Fruit fly (Drosophila melanogaster) whole organism, wandering third instar larva: ENCODE data around the gene brat.

Experiments used
- Abd-B ChIP-seq: fragments of >200 bp; optimal IDR thresholded peaks from 2 replicates; lab custom pipeline; 2017; ENCODE audit warnings: missing biosample characterization, missing genetic modification characterization
- CG32264 ChIP-seq: fragments of 200-800 bp; sonication (Bioruptor generic); optimal IDR thresholded peaks from 2 replicates; lab custom pipeline; 2016; ENCODE audit warnings: missing biosample characterization, missing genetic modification characterization
- CG9705 ChIP-seq: fragments of 200-800 bp; sonication (Bioruptor generic); optimal IDR thresholded peaks from 2 replicates; lab custom pipeline; 2018; ENCODE audit warnings: missing biosample characterization, mild to moderate bottlenecking, missing genetic modification characterization
- CrebA ChIP-seq: fragments of 200-800 bp; sonication (Bioruptor generic); optimal IDR thresholded peaks from 2 replicates; lab custom pipeline; 2016; ENCODE audit warnings: missing biosample characterization, mild to moderate bottlenecking, missing genetic modification characterization, borderline replicate concordance
- Dfd ChIP-seq: fragments of >200 bp; optimal IDR thresholded peaks from 2 replicates; lab custom pipeline; 2017; ENCODE audit warnings: missing biosample characterization, missing genetic modification characterization
- Dif ChIP-seq: fragments of 200-275, 200-300 bp; sonication (Bioruptor generic); optimal IDR thresholded peaks from 2 replicates; lab custom pipeline; 2018; ENCODE audit warnings: missing biosample characterization, missing genetic modification characterization; ENCODE audit not compliant: partially characterized antibody
- GATAd ChIP-seq: sonication (Bioruptor generic); optimal IDR thresholded peaks from 2 replicates; lab custom pipeline; 2016; ENCODE audit warnings: missing biosample characterization, missing genetic modification characterization
- HLH106 ChIP-seq: fragments of 200-800 bp; optimal IDR thresholded peaks from 3 replicates; lab custom pipeline; 2019; ENCODE audit warnings: missing biosample characterization, mild to moderate bottlenecking, missing genetic modification characterization, moderate library complexity
- Hnf4 ChIP-seq: fragments of 200-800 bp; sonication (Bioruptor generic); optimal IDR thresholded peaks from 2 replicates; lab custom pipeline; 2016; ENCODE audit warnings: missing biosample characterization, mild to moderate bottlenecking, missing genetic modification characterization
- Hr78 ChIP-seq: fragments of >200 bp; optimal IDR thresholded peaks from 2 replicates; lab custom pipeline; 2017; ENCODE audit warnings: missing biosample characterization, missing genetic modification characterization
- Hr83 ChIP-seq: fragments of 200-300 bp; sonication (Bioruptor generic); optimal IDR thresholded peaks from 2 replicates; lab custom pipeline; 2016; ENCODE audit warnings: missing biosample characterization, mild to moderate bottlenecking, missing genetic modification characterization, moderate library complexity; ENCODE audit not compliant: poor library complexity, severe bottlenecking
- Jra ChIP-seq: sonication (Bioruptor generic); optimal IDR thresholded peaks from 2 replicates; lab custom pipeline; 2016; ENCODE audit warnings: missing biosample characterization, missing genetic modification characterization
- Mio ChIP-seq: sonication (Bioruptor generic); optimal IDR thresholded peaks from 2 replicates; lab custom pipeline; 2016; ENCODE audit warnings: missing biosample characterization, missing genetic modification characterization
- Myc ChIP-seq: fragments of >200 bp; optimal IDR thresholded peaks from 2 replicates; lab custom pipeline; 2017
- N ChIP-seq: fragments of >200 bp; optimal IDR thresholded peaks from 2 replicates; lab custom pipeline; 2018; ENCODE audit warnings: missing biosample characterization, missing external identifiers, missing genetic modification characterization
- OdsH ChIP-seq: fragments of 200-800 bp; sonication (Bioruptor generic); optimal IDR thresholded peaks from 2 replicates; lab custom pipeline; 2016; ENCODE audit warnings: missing biosample characterization, mild to moderate bottlenecking, missing genetic modification characterization
- Rel ChIP-seq, 2 experiments: fragments of 200-800 bp; sonication (Bioruptor generic) in 1 of 2; optimal IDR thresholded peaks; 2 replicates in 1 of 2; 3 replicates in 1 of 2; lab custom pipeline; 2016 to 2019; ENCODE audit warnings: mild to moderate bottlenecking in 2 of 2, missing biosample characterization in 2 of 2, missing genetic modification characterization in 2 of 2, moderate library complexity in 1 of 2
- Sp1 ChIP-seq: fragments of 200-800 bp; sonication (Bioruptor generic); optimal IDR thresholded peaks from 3 replicates; lab custom pipeline; 2019; ENCODE audit warnings: missing biosample characterization, mild to moderate bottlenecking, missing genetic modification characterization, moderate library complexity
- Vsx2 ChIP-seq: fragments of 200-300, 225-300 bp; sonication (Bioruptor generic); optimal IDR thresholded peaks from 2 replicates; lab custom pipeline; 2018; ENCODE audit warnings: missing biosample characterization, missing genetic modification characterization; ENCODE audit not compliant: partially characterized antibody
- br ChIP-seq: fragments of 200-800 bp; sonication (Bioruptor generic); optimal IDR thresholded peaks from 2 replicates; lab custom pipeline; 2016; ENCODE audit warnings: missing biosample characterization, missing genetic modification characterization
- brk ChIP-seq: fragments of 200-800 bp; sonication (Bioruptor generic); optimal IDR thresholded peaks from 2 replicates; lab custom pipeline; 2016; ENCODE audit warnings: missing biosample characterization, mild to moderate bottlenecking, missing genetic modification characterization
- dl ChIP-seq, 2 experiments: fragments of 175-275, 200-275 bp in 1 of 2; fragments of 200-275 bp in 1 of 2; sonication (Bioruptor generic); optimal IDR thresholded peaks; lab custom pipeline; 2018; ENCODE audit warnings: mild to moderate bottlenecking in 2 of 2, missing biosample characterization in 2 of 2, missing genetic modification characterization in 2 of 2, moderate library complexity in 2 of 2; ENCODE audit not compliant: partially characterized antibody in 2 of 2, insufficient read depth in 1 of 2
- dmrt93B ChIP-seq: fragments of 200-800 bp; sonication (Bioruptor generic); optimal IDR thresholded peaks from 2 replicates; lab custom pipeline; 2018; ENCODE audit warnings: missing biosample characterization, mild to moderate bottlenecking, missing genetic modification characterization
- dsf ChIP-seq: sonication (Bioruptor generic); optimal IDR thresholded peaks from 2 replicates; lab custom pipeline; 2016; ENCODE audit warnings: missing biosample characterization, missing genetic modification characterization, borderline replicate concordance
- ey ChIP-seq: fragments of 200-800 bp; sonication (Bioruptor generic); optimal IDR thresholded peaks from 2 replicates; lab custom pipeline; 2016; ENCODE audit warnings: missing biosample characterization, missing genetic modification characterization
- foxo ChIP-seq, 2 experiments: fragments of 200-800 bp; sonication (Bioruptor generic); optimal IDR thresholded peaks; 2 replicates in 1 of 2; 3 replicates in 1 of 2; lab custom pipeline; 2016 to 2017; ENCODE audit warnings: missing biosample characterization in 2 of 2, missing genetic modification characterization in 2 of 2
- fru ChIP-seq: fragments of 200-800 bp; sonication (Bioruptor generic); optimal IDR thresholded peaks from 3 replicates; lab custom pipeline; 2016; ENCODE audit warnings: missing biosample characterization, mild to moderate bottlenecking, missing genetic modification characterization
- h ChIP-seq: fragments of 200-800 bp; sonication (Bioruptor generic); optimal IDR thresholded peaks from 3 replicates; lab custom pipeline; 2016; ENCODE audit warnings: missing biosample characterization, mild to moderate bottlenecking, missing genetic modification characterization
- jim ChIP-seq: fragments of 175-275, 200-325 bp; sonication (Bioruptor generic); optimal IDR thresholded peaks from 2 replicates; lab custom pipeline; 2016; ENCODE audit warnings: missing biosample characterization, mild to moderate bottlenecking, missing genetic modification characterization
- lola ChIP-seq: fragments of >200 bp; optimal IDR thresholded peaks from 2 replicates; lab custom pipeline; 2017; ENCODE audit warnings: missing biosample characterization, missing genetic modification characterization
- pan ChIP-seq: fragments of >200 bp; optimal IDR thresholded peaks from 2 replicates; lab custom pipeline; 2017
- psq ChIP-seq: fragments of 200-800 bp; sonication (Bioruptor generic); optimal IDR thresholded peaks from 3 replicates; lab custom pipeline; 2017; ENCODE audit warnings: missing biosample characterization, mild to moderate bottlenecking, missing genetic modification characterization, moderate library complexity
- rgr ChIP-seq: fragments of 200-800 bp; sonication (Bioruptor generic); optimal IDR thresholded peaks from 3 replicates; lab custom pipeline; 2016; ENCODE audit warnings: missing biosample characterization, mild to moderate bottlenecking, missing genetic modification characterization
- sage ChIP-seq: fragments of 200-800 bp; sonication (Bioruptor generic); optimal IDR thresholded peaks from 2 replicates; lab custom pipeline; 2016; ENCODE audit warnings: missing biosample characterization, mild to moderate bottlenecking, missing genetic modification characterization
- sv ChIP-seq: fragments of 200-800 bp; sonication (Bioruptor generic); optimal IDR thresholded peaks from 3 replicates; lab custom pipeline; 2016; ENCODE audit warnings: missing biosample characterization, missing genetic modification characterization
- tai ChIP-seq: sonication (Bioruptor generic); optimal IDR thresholded peaks from 2 replicates; lab custom pipeline; 2016; ENCODE audit warnings: missing biosample characterization, missing genetic modification characterization
- usp ChIP-seq: fragments of >200 bp; optimal IDR thresholded peaks from 2 replicates; lab custom pipeline; 2017; ENCODE audit warnings: missing biosample characterization, missing genetic modification characterization
- woc ChIP-seq: sonication (Bioruptor generic); optimal IDR thresholded peaks from 2 replicates; lab custom pipeline; 2016; ENCODE audit warnings: missing biosample characterization, mild to moderate bottlenecking, missing genetic modification characterization

brat gene

dm6 chr2L:19161307-19161999 is 27.8 kb downstream of the brat start:
- TF ChIP-seq pan (lab: Kevin White, UChicago) (no peak), tai (GFP tag; lab: Kevin White, UChicago) (no peak), HLH106 (peak; percentile 2), N (GFP tag; lab: Kevin White, UChicago) (no peak), ey (GFP tag; lab: Kevin White, UChicago) (no peak), Jra (peak; percentile 43), woc (GFP tag; lab: Kevin White, UChicago) (peak; percentile 35), fru (GFP tag; lab: Kevin White, UChicago) (peak; percentile 82), jim (GFP tag; lab: Kevin White, UChicago) (peak; percentile 94), sage (peak; percentile 3), Hnf4 (GFP tag; lab: Kevin White, UChicago) (peak; percentile 29), dmrt93B (GFP tag; lab: Kevin White, UChicago) (no peak), brk (GFP tag; lab: Kevin White, UChicago) (peak; percentile 53), CrebA (peak; percentile 84), h (GFP tag; lab: Kevin White, UChicago) (peak; percentile 13), usp (GFP tag; lab: Kevin White, UChicago) (no peak), rgr (peak; percentile 29), psq (GFP tag; lab: Kevin White, UChicago) (peak; percentile 99), Abd-B (GFP tag; lab: Kevin White, UChicago) (no peak), Vsx2 (GFP tag; lab: Kevin White, UChicago) (no peak), CG9705 (GFP tag; lab: Kevin White, UChicago) (no peak), Hr78 (no peak), br (GFP tag; lab: Kevin White, UChicago) (peak; percentile 56), Sp1 (GFP tag; lab: Kevin White, UChicago) (peak; percentile 73), Rel (GFP tag; optimal IDR thresholded peaks at IDR 0.05; lab: Kevin White, UChicago) (peak; percentile 87), Rel (tag; optimal IDR thresholded peaks at IDR 0.05; lab: Kevin White, UChicago) (no peak), CG32264 (GFP tag; lab: Kevin White, UChicago) (peak; percentile 36), dsf (GFP tag; lab: Kevin White, UChicago) (no peak), dl (GFP tag; optimal IDR thresholded peaks at IDR 0.05; lab: Kevin White, UChicago; ENCODE audit: insufficient read depth in 1 of 2, partially characterized antibody in 2 of 2) (peak; percentile 33 to 47), OdsH (GFP tag; lab: Kevin White, UChicago) (peak; percentile 10), Hr83 (GFP tag; lab: Kevin White, UChicago) (peak; percentile 14), Dfd (no peak), lola (GFP tag; lab: Kevin White, UChicago) (no peak), Myc (lab: Kevin White, UChicago) (no peak), foxo (GFP tag; optimal IDR thresholded peaks at IDR 0.05; lab: Kevin White, UChicago) (no peak), Dif (GFP tag; lab: Kevin White, UChicago) (peak; percentile 55), GATAd (GFP tag; lab: Kevin White, UChicago) (no peak), Mio (GFP tag; lab: Kevin White, UChicago) (no peak), sv (GFP tag; lab: Kevin White, UChicago) (no peak)
- TF ChIP-seq, all 38 proteins: peak for 20

- TF ChIP-seq dsf (GFP tag; lab: Kevin White, UChicago): no peak
- no peak for TF ChIP-seq N (GFP tag; lab: Kevin White, UChicago)
- TF ChIP-seq lola (GFP tag; lab: Kevin White, UChicago): no peak
- TF ChIP-seq Hr78: no peak
- TF ChIP-seq Rel (GFP tag; optimal IDR thresholded peaks at IDR 0.05; lab: Kevin White, UChicago): peak; percentile 59
- TF ChIP-seq Rel (tag; optimal IDR thresholded peaks at IDR 0.05; lab: Kevin White, UChicago): no peak
- peak; percentile 41 for TF ChIP-seq br (GFP tag; lab: Kevin White, UChicago)
- peak; percentile 86 for TF ChIP-seq psq (GFP tag; lab: Kevin White, UChicago)
- no peak for TF ChIP-seq Abd-B (GFP tag; lab: Kevin White, UChicago)
- TF ChIP-seq Dif (GFP tag; lab: Kevin White, UChicago): no peak
- no peak for TF ChIP-seq Dfd
- TF ChIP-seq ey (GFP tag; lab: Kevin White, UChicago): peak; percentile 67
- TF ChIP-seq rgr: peak; percentile 55
- TF ChIP-seq Sp1 (GFP tag; lab: Kevin White, UChicago): peak; percentile 42
- peak; percentile 58 for TF ChIP-seq h (GFP tag; lab: Kevin White, UChicago)
- TF ChIP-seq sage: peak; percentile 58
- TF ChIP-seq fru (GFP tag; lab: Kevin White, UChicago): peak; percentile 62
- peak; percentile 48 for TF ChIP-seq HLH106
- peak; percentile 2 for TF ChIP-seq dmrt93B (GFP tag; lab: Kevin White, UChicago)
- TF ChIP-seq foxo (GFP tag; optimal IDR thresholded peaks at IDR 0.05; lab: Kevin White, UChicago): peak in 1 of 2 experiments; percentile 61
- peak; percentile 28 for TF ChIP-seq CG32264 (GFP tag; lab: Kevin White, UChicago)
- TF ChIP-seq OdsH (GFP tag; lab: Kevin White, UChicago): peak; percentile 55
- no peak for TF ChIP-seq sv (GFP tag; lab: Kevin White, UChicago)
- no peak for TF ChIP-seq CrebA
- no peak for TF ChIP-seq Myc (lab: Kevin White, UChicago)
- TF ChIP-seq tai (GFP tag; lab: Kevin White, UChicago): peak; percentile 35
- no peak for TF ChIP-seq usp (GFP tag; lab: Kevin White, UChicago)
- TF ChIP-seq pan (lab: Kevin White, UChicago): no peak
- TF ChIP-seq Mio (GFP tag; lab: Kevin White, UChicago): no peak
- peak in 1 of 2 experiments; percentile 19 for TF ChIP-seq dl (GFP tag; optimal IDR thresholded peaks at IDR 0.05; lab: Kevin White, UChicago; ENCODE audit: insufficient read depth in 1 of 2, partially characterized antibody in 2 of 2)
- peak; percentile 20 for TF ChIP-seq woc (GFP tag; lab: Kevin White, UChicago)
- no peak for TF ChIP-seq jim (GFP tag; lab: Kevin White, UChicago)
- no peak for TF ChIP-seq Jra
- no peak for TF ChIP-seq GATAd (GFP tag; lab: Kevin White, UChicago)
- peak; percentile 68 for TF ChIP-seq brk (GFP tag; lab: Kevin White, UChicago)
- TF ChIP-seq Hnf4 (GFP tag; lab: Kevin White, UChicago): peak; percentile 35
Observed at dm6 chr2L:19162330-19163100, 28.9 kb downstream of the brat start.
